Worm (Caenorhabditis elegans): ENCODE results near the gene T07F8.4.

Gene T07F8.4

DNA sequence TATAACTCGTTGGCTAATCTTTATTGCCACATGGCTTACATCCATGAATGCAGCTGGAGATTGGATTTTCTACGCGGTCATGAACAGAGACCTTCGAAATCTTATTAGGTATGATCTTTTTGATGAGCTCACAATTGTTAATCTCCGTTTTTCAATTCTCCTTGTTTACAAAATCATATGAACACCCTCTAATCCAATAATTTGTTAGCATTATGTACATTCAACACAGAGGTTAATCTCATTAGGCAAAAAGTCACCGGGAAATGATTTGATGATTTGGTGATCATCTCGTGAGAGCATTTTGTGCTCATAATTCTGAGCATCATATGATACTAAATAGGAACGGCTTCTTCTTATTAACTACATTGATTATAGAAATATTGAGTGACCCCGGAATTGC, 14.4 kb upstream of the T07F8.4 start:
- TF ChIP-seq ctbp-1 (GFP tag; IDR thresholded peaks at IDR 0.05) (no peak), Y5F2A.4 (GFP tag; optimal IDR thresholded peaks at IDR 0.05) (no peak), egl-27 (tag; optimal IDR thresholded peaks at IDR 0.05) (no peak), nhr-237 (tag; optimal IDR thresholded peaks at IDR 0.05) (no peak), lin-1 (GFP tag; IDR thresholded peaks at IDR 0.05) (no peak), F37D6.2 (tag; optimal IDR thresholded peaks at IDR 0.05) (no peak), ama-1 (optimal IDR thresholded peaks at IDR 0.05) (no peak), pha-4 (GFP tag; IDR thresholded peaks at IDR 0.05) (no peak), pha-4 (tag; optimal IDR thresholded peaks at IDR 0.05) (no peak), D1046.2 (GFP tag; IDR thresholded peaks at IDR 0.05) (no peak), unc-39 (tag; optimal IDR thresholded peaks at IDR 0.05) (no peak), zip-11 (GFP tag; IDR thresholded peaks at IDR 0.05) (no peak)

- TF ChIP-seq fkh-10 (GFP tag; optimal IDR thresholded peaks at IDR 0.05), result no peak
- TF ChIP-seq egl-43 (GFP tag; IDR thresholded peaks at IDR 0.05), result no peak
- TF ChIP-seq aha-1 (tag), result no peak
- TF ChIP-seq lin-1 (GFP tag; IDR thresholded peaks at IDR 0.05), result no peak
- TF ChIP-seq nhr-41 (GFP tag; IDR thresholded peaks at IDR 0.05), result no peak
- no peak for TF ChIP-seq nhr-76 (tag; optimal IDR thresholded peaks at IDR 0.05)
- TF ChIP-seq ceh-62 (tag; optimal IDR thresholded peaks at IDR 0.05), result no peak
- no peak for TF ChIP-seq unc-39 (tag; optimal IDR thresholded peaks at IDR 0.05)
These were observed 12.5 kb upstream of the T07F8.4 start, which contains the start of gene npr-31 for ce11 chrII:7144307-7144706. Gene npr-31, plus strand, starts transcription at chrII:7144607.

- TF ChIP-seq Y105C5A.15 (GFP tag; IDR thresholded peaks at IDR 0.05), result no peak
- no peak for TF ChIP-seq zag-1 (tag; optimal IDR thresholded peaks at IDR 0.05)
- no peak for TF ChIP-seq F26F4.8 (GFP tag; conservative IDR thresholded peaks at IDR 0.05)
- no peak for TF ChIP-seq nhr-25 (tag; optimal IDR thresholded peaks at IDR 0.05; ENCODE audit: borderline replicate concordance, insufficient read depth)
- TF ChIP-seq pqm-1 (tag; optimal IDR thresholded peaks at IDR 0.05), result peak; percentile 86
- TF ChIP-seq attf-4 (tag; optimal IDR thresholded peaks at IDR 0.05), result no peak
- no peak for TF ChIP-seq mep-1 (tag; optimal IDR thresholded peaks at IDR 0.05)
- TF ChIP-seq skn-1 (tag; optimal IDR thresholded peaks at IDR 0.05), result no peak
- TF ChIP-seq madf-5 (GFP tag; IDR thresholded peaks at IDR 0.05), result no peak
- TF ChIP-seq php-3 (GFP tag; IDR thresholded peaks at IDR 0.05), result peak; percentile 65
- TF ChIP-seq ZK337.2 (GFP tag; IDR thresholded peaks at IDR 0.05), result no peak
- TF ChIP-seq snpc-4 (tag; optimal IDR thresholded peaks at IDR 0.05), result no peak
- no peak for TF ChIP-seq mxl-2 (GFP tag; conservative IDR thresholded peaks at IDR 0.05)
- TF ChIP-seq zip-2 (tag; optimal IDR thresholded peaks at IDR 0.05), result no peak
- TF ChIP-seq tag-97 (GFP tag; IDR thresholded peaks at IDR 0.05), result no peak
- TF ChIP-seq lin-13 (GFP tag; optimal IDR thresholded peaks at IDR 0.05), result no peak
- TF ChIP-seq F10B5.3 (tag; optimal IDR thresholded peaks at IDR 0.05), result no peak
- TF ChIP-seq nhr-28 (tag; optimal IDR thresholded peaks at IDR 0.05), result peak; percentile 60
- no peak for TF ChIP-seq ctbp-1 (GFP tag; IDR thresholded peaks at IDR 0.05)
- no peak for TF ChIP-seq snpc-1.2 (GFP tag; IDR thresholded peaks at IDR 0.05)
- no peak for TF ChIP-seq dpl-1 (GFP tag; optimal IDR thresholded peaks at IDR 0.05)
- no peak for TF ChIP-seq F49E8.2 (tag; optimal IDR thresholded peaks at IDR 0.05; ENCODE audit: borderline replicate concordance)
- no peak for TF ChIP-seq daf-16 (GFP tag; optimal IDR thresholded peaks at IDR 0.05)
- peak; percentile 92 for TF ChIP-seq daf-16 (tag; optimal IDR thresholded peaks at IDR 0.05)
- TF ChIP-seq dmd-8 (GFP tag; IDR thresholded peaks at IDR 0.05), result no peak
- TF ChIP-seq lin-15B (tag; optimal IDR thresholded peaks at IDR 0.05), result no peak
- TF ChIP-seq tra-1 (GFP tag; IDR thresholded peaks at IDR 0.05), result no peak
- no peak for TF ChIP-seq mdt-29 (GFP tag; IDR thresholded peaks at IDR 0.05)
- TF ChIP-seq ces-1 (GFP tag; optimal IDR thresholded peaks at IDR 0.05), result no peak
- TF ChIP-seq ZK546.5 (tag; optimal IDR thresholded peaks at IDR 0.05), result no peak
- TF ChIP-seq mdl-1 (tag; optimal IDR thresholded peaks at IDR 0.05), result no peak
- TF ChIP-seq unc-62 (GFP tag; optimal IDR thresholded peaks at IDR 0.05 in 1 of 2), result peak in 1 of 2 experiments; percentile 53
- TF ChIP-seq unc-62 (tag; optimal IDR thresholded peaks at IDR 0.05), result no peak
- no peak for TF ChIP-seq egl-27 (tag; optimal IDR thresholded peaks at IDR 0.05)
- no peak for TF ChIP-seq ceh-44 (GFP tag; IDR thresholded peaks at IDR 0.05)
- TF ChIP-seq hlh-11 (tag; optimal IDR thresholded peaks at IDR 0.05), result no peak
These were observed 7.2 kb upstream of the T07F8.4 start for ce11 chrII:7139064-7139463.
